Fruit fly (Drosophila melanogaster) whole organism, embryonic: Measurements from ENCODE around the gene Nelf-E.

Source experiments
- CG10209 ChIP-seq: fragments of 200-800 bp; sonication (Bioruptor generic); optimal IDR thresholded peaks from 3 replicates; lab custom pipeline; 2017; ENCODE audit warnings: missing biosample characterization, mild to moderate bottlenecking, missing genetic modification characterization, missing genetic modification reagents
- CG4730 ChIP-seq: fragments of 200-800 bp; sonication (Bioruptor generic); IDR thresholded peaks from 2 replicates; pipeline ENCODE4 v1.3.6; 2022; ENCODE audit warnings: missing biosample characterization, missing genetic modification characterization
- CG9797 ChIP-seq: fragments of 200-800 bp; sonication (Bioruptor generic); optimal IDR thresholded peaks from 3 replicates; lab custom pipeline; 2018; ENCODE audit warnings: missing biosample characterization, mild to moderate bottlenecking, missing genetic modification characterization
- HLHmδ ChIP-seq: fragments of 200-800 bp; sonication (Bioruptor generic); optimal IDR thresholded peaks from 2 replicates; lab custom pipeline; 2018; ENCODE audit warnings: missing biosample characterization, mild to moderate bottlenecking, missing genetic modification characterization, moderate library complexity
- Lhr ChIP-seq: fragments of 200-800 bp; sonication (Bioruptor generic); optimal IDR thresholded peaks from 3 replicates; lab custom pipeline; 2017; ENCODE audit warnings: mild to moderate bottlenecking, missing biosample characterization, missing genetic modification reagents, missing genetic modification characterization
- Max ChIP-seq: fragments of 200-800 bp; sonication (Bioruptor generic); optimal IDR thresholded peaks from 2 replicates; lab custom pipeline; 2016; ENCODE audit warnings: missing biosample characterization, mild to moderate bottlenecking, missing genetic modification characterization
- chinmo ChIP-seq: fragments of 200-800 bp; sonication (Bioruptor generic); IDR thresholded peaks from 4 replicates; pipeline ENCODE4 v1.3.6; 2022; ENCODE audit warnings: missing biosample characterization, missing genetic modification characterization; ENCODE audit not compliant: partially characterized antibody
- gsb-n ChIP-seq: fragments of 200-800 bp; sonication (Bioruptor generic); optimal IDR thresholded peaks from 3 replicates; lab custom pipeline; 2018; ENCODE audit warnings: missing biosample characterization, mild to moderate bottlenecking, missing genetic modification characterization
- h ChIP-seq: fragments of >200 bp; optimal IDR thresholded peaks from 2 replicates; lab custom pipeline; 2017
- pnt ChIP-seq: fragments of 200-800 bp; sonication (Bioruptor generic); optimal IDR thresholded peaks from 3 replicates; lab custom pipeline; 2016; ENCODE audit warnings: missing biosample characterization, missing genetic modification characterization
- pum ChIP-seq: fragments of 200-800 bp; sonication (Bioruptor generic); optimal IDR thresholded peaks from 2 replicates; lab custom pipeline; 2016; ENCODE audit warnings: missing biosample characterization, missing genetic modification characterization
- schlank ChIP-seq: fragments of 200-800 bp; sonication (Bioruptor generic); optimal IDR thresholded peaks from 2 replicates; lab custom pipeline; 2018; ENCODE audit warnings: missing biosample characterization, mild to moderate bottlenecking, missing genetic modification characterization
- ttk ChIP-seq: fragments of 200-800 bp; sonication (Bioruptor generic); IDR thresholded peaks from 2 replicates; pipeline ENCODE4 v2.1.2; 2022; ENCODE audit warnings: missing biosample characterization, missing genetic modification characterization

DNA sequence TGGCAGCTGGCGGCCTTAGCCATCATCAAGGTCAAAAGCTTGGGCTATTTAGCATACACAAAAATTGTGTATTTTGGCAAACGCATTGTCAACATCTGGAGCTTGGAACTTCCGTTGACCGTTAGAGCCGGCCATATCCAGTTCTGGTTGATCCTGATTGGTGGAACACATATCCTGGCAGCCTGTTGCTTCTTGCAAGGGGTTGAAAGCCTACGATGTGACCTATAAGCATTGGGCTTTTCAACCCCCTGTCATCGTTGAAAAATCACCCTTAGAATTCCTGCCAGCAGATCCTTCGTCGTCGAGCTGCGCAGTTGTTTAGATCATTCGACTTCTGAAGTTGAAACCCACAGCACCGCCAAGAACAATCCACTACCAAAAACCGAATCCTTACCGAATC, 46.1 kb upstream of the Nelf-E start, which contains the start of the genes CG13305 and Pex7:
- TF ChIP-seq pum (GFP tag; lab: Kevin White, UChicago): no peak
- no peak for TF ChIP-seq CG10209
- no peak for TF ChIP-seq ttk (GFP tag; lab: Robert Waterston, UW)
- no peak for TF ChIP-seq chinmo (GFP tag; lab: Robert Waterston, UW)
- no peak for TF ChIP-seq Lhr (GFP tag; lab: Kevin White, UChicago)
- no peak for TF ChIP-seq schlank (tag; lab: Kevin White, UChicago)
- no peak for TF ChIP-seq HLHmδ (GFP tag; lab: Kevin White, UChicago)
- no peak for TF ChIP-seq CG9797
- TF ChIP-seq Max (GFP tag; lab: Kevin White, UChicago): no peak
- TF ChIP-seq CG4730 (GFP tag; lab: Robert Waterston, UW): no peak
- no peak for TF ChIP-seq h (lab: Kevin White, UChicago)
- TF ChIP-seq pnt (GFP tag; lab: Kevin White, UChicago): no peak
- TF ChIP-seq gsb-n (tag; lab: Kevin White, UChicago): no peak
